Worm (Caenorhabditis elegans) whole organism, L1 larva: ENCODE measurements around the gene srbc-66.

Experiments
- C34B4.2 ChIP-seq: sonication (generic microtip); optimal IDR thresholded peaks from 2 replicates; lab custom pipeline; 2017; ENCODE audit warnings: mild to moderate bottlenecking, missing genetic modification characterization, missing compliant biosample characterization
- Y116A8C.19 ChIP-seq: sonication (generic microtip); optimal IDR thresholded peaks from 2 replicates; lab custom pipeline; 2016; ENCODE audit warnings: missing compliant biosample characterization, missing genetic modification characterization, borderline replicate concordance
- aha-1 ChIP-seq: fragments of 150-350 bp; optimal IDR thresholded peaks from 2 replicates; lab custom pipeline; 2014; ENCODE audit warnings: missing biosample characterization, missing genetic modification characterization
- ama-1 ChIP-seq: fragments of 150-350 bp; optimal IDR thresholded peaks from 2 replicates; lab custom pipeline; 2014
- blmp-1 ChIP-seq: fragments of 150-350 bp; optimal IDR thresholded peaks from 2 replicates; lab custom pipeline; 2014; ENCODE audit warnings: missing biosample characterization, missing genetic modification characterization
- ceh-82 ChIP-seq, 3 experiments: fragments of 150-350 bp in 1 of 3; sonication (generic microtip) in 2 of 3; optimal IDR thresholded peaks; 2 replicates each; lab custom pipeline; 2014 to 2017; ENCODE audit warnings: missing biosample characterization in 3 of 3, missing genetic modification characterization in 3 of 3
- ceh-88 ChIP-seq: fragments of 200-800 bp; sonication (Bioruptor generic); IDR thresholded peaks from 2 replicates; pipeline ENCODE4 v1.3.6; 2022; ENCODE audit warnings: missing genetic modification characterization, missing compliant biosample characterization
- ceh-90 ChIP-seq: sonication (generic microtip); optimal IDR thresholded peaks from 2 replicates; lab custom pipeline; 2016; ENCODE audit warnings: missing genetic modification characterization, missing compliant biosample characterization
- ces-1 ChIP-seq: fragments of 150-350 bp; optimal IDR thresholded peaks from 2 replicates; lab custom pipeline; 2014; ENCODE audit warnings: missing biosample characterization, missing genetic modification reagents, missing genetic modification characterization
- dpl-1 ChIP-seq, 3 experiments: fragments of 150-350 bp in 2 of 3; sonication (generic microtip) in 1 of 3; optimal IDR thresholded peaks; 2 replicates each; lab custom pipeline; 2014 to 2017; ENCODE audit warnings: missing biosample characterization in 3 of 3, missing genetic modification characterization in 3 of 3, missing genetic modification reagents in 3 of 3
- dsc-1 ChIP-seq: sonication (generic microtip); optimal IDR thresholded peaks from 2 replicates; lab custom pipeline; 2016; ENCODE audit warnings: mild to moderate bottlenecking, missing genetic modification characterization, missing compliant biosample characterization
- efl-3 ChIP-seq: fragments of 200-800 bp; sonication (Bioruptor generic); optimal IDR thresholded peaks from 2 replicates; lab custom pipeline; 2018; ENCODE audit warnings: mild to moderate bottlenecking, missing genetic modification characterization, missing compliant biosample characterization
- elt-2 ChIP-seq: sonication (generic microtip); optimal IDR thresholded peaks from 2 replicates; lab custom pipeline; 2016; ENCODE audit warnings: missing genetic modification characterization, mild to moderate bottlenecking, inconsistent platforms, missing compliant biosample characterization, missing genetic modification reagents
- ets-5 ChIP-seq: fragments of 200-800 bp; sonication (Bioruptor generic); IDR thresholded peaks from 2 replicates; pipeline ENCODE4 v1.3.6; 2022; ENCODE audit warnings: missing genetic modification characterization, missing compliant biosample characterization
- fkh-10 ChIP-seq: sonication (generic microtip); optimal IDR thresholded peaks from 2 replicates; lab custom pipeline; 2017; ENCODE audit warnings: missing biosample characterization, missing genetic modification reagents, missing genetic modification characterization
- fkh-4 ChIP-seq: sonication (generic microtip); optimal IDR thresholded peaks from 2 replicates; lab custom pipeline; 2016; ENCODE audit warnings: missing compliant biosample characterization, missing genetic modification characterization, borderline replicate concordance
- fkh-8 ChIP-seq: sonication (generic microtip); optimal IDR thresholded peaks from 2 replicates; lab custom pipeline; 2016; ENCODE audit warnings: mild to moderate bottlenecking, missing genetic modification characterization, missing compliant biosample characterization
- hlh-17 ChIP-seq: fragments of 200-800 bp; sonication (Bioruptor generic); optimal IDR thresholded peaks from 2 replicates; lab custom pipeline; 2018; ENCODE audit warnings: missing genetic modification characterization, mild to moderate bottlenecking, missing compliant biosample characterization, moderate library complexity, borderline replicate concordance
- hpl-2 ChIP-seq: fragments of 150-350 bp; optimal IDR thresholded peaks from 2 replicates; lab custom pipeline; 2014; ENCODE audit warnings: missing biosample characterization, missing genetic modification reagents, missing genetic modification characterization
- lin-13 ChIP-seq: fragments of 150-350 bp; optimal IDR thresholded peaks from 2 replicates; lab custom pipeline; 2014; ENCODE audit warnings: missing biosample characterization, missing genetic modification reagents, missing genetic modification characterization
- lin-14 ChIP-seq: fragments of 200-800 bp; sonication (Bioruptor generic); optimal IDR thresholded peaks from 2 replicates; lab custom pipeline; 2018; ENCODE audit warnings: mild to moderate bottlenecking, missing genetic modification characterization, moderate library complexity, missing compliant biosample characterization
- lsy-2 ChIP-seq, 2 experiments: fragments of 150-350 bp; optimal IDR thresholded peaks; 2 replicates each; lab custom pipeline; 2014; ENCODE audit warnings: missing biosample characterization in 2 of 2, missing genetic modification characterization in 2 of 2
- mdl-1 ChIP-seq, 2 experiments: fragments of 150-350 bp; optimal IDR thresholded peaks; 2 replicates each; lab custom pipeline; 2014 to 2017; ENCODE audit warnings: missing biosample characterization in 2 of 2, missing genetic modification characterization in 2 of 2, inconsistent platforms in 1 of 2
- nhr-11 ChIP-seq: fragments of 150-350 bp; optimal IDR thresholded peaks from 2 replicates; lab custom pipeline; 2014; ENCODE audit warnings: missing biosample characterization, missing genetic modification characterization
- nhr-20 ChIP-seq: sonication (generic microtip); optimal IDR thresholded peaks from 2 replicates; lab custom pipeline; 2016; ENCODE audit warnings: mild to moderate bottlenecking, missing genetic modification characterization, missing compliant biosample characterization
- nhr-237 ChIP-seq: fragments of 150-350 bp; optimal IDR thresholded peaks from 2 replicates; lab custom pipeline; 2014; ENCODE audit warnings: missing biosample characterization, missing genetic modification characterization
- nhr-28 ChIP-seq: fragments of 150-350 bp; optimal IDR thresholded peaks from 2 replicates; lab custom pipeline; 2014; ENCODE audit warnings: missing biosample characterization, missing genetic modification characterization
- nhr-47 ChIP-seq: sonication (generic microtip); optimal IDR thresholded peaks from 2 replicates; lab custom pipeline; 2016; ENCODE audit warnings: mild to moderate bottlenecking, missing genetic modification characterization, moderate library complexity, missing compliant biosample characterization
- nhr-71 ChIP-seq: sonication (generic microtip); optimal IDR thresholded peaks from 2 replicates; lab custom pipeline; 2016; ENCODE audit warnings: mild to moderate bottlenecking, missing genetic modification characterization, moderate library complexity, missing compliant biosample characterization
- nhr-76 ChIP-seq: sonication (generic microtip); optimal IDR thresholded peaks from 2 replicates; lab custom pipeline; 2017; ENCODE audit warnings: missing biosample characterization, missing genetic modification characterization
- nhr-85 ChIP-seq: sonication (generic microtip); peaks from one replicate; lab custom pipeline; 2016; ENCODE audit warnings: missing genetic modification characterization, inconsistent platforms, missing compliant biosample characterization
- nhr-90 ChIP-seq: sonication (generic microtip); optimal IDR thresholded peaks from 2 replicates; lab custom pipeline; 2016; ENCODE audit warnings: mild to moderate bottlenecking, missing genetic modification characterization, missing compliant biosample characterization; ENCODE audit not compliant: poor library complexity
- pax-3 ChIP-seq: fragments of 200-800 bp; sonication (Bioruptor generic); optimal IDR thresholded peaks from 2 replicates; lab custom pipeline; 2018; ENCODE audit warnings: mild to moderate bottlenecking, missing genetic modification characterization, moderate library complexity, missing compliant biosample characterization
- rnt-1 ChIP-seq: sonication (generic microtip); optimal IDR thresholded peaks from 2 replicates; lab custom pipeline; 2016; ENCODE audit warnings: mild to moderate bottlenecking, missing genetic modification characterization, moderate library complexity, missing compliant biosample characterization
- skn-1 ChIP-seq: fragments of 150-350 bp; optimal IDR thresholded peaks from 2 replicates; lab custom pipeline; 2014; ENCODE audit warnings: missing biosample characterization, missing genetic modification characterization
- snpc-4 ChIP-seq: fragments of 150-350 bp; optimal IDR thresholded peaks from 2 replicates; lab custom pipeline; 2014; ENCODE audit warnings: missing biosample characterization, missing genetic modification characterization
- sox-4 ChIP-seq: sonication (generic microtip); optimal IDR thresholded peaks from 2 replicates; lab custom pipeline; 2016; ENCODE audit warnings: missing genetic modification characterization, missing compliant biosample characterization
- swsn-7 ChIP-seq: sonication (generic microtip); optimal IDR thresholded peaks from 2 replicates; lab custom pipeline; 2016; ENCODE audit warnings: missing genetic modification characterization, missing compliant biosample characterization
- unc-130 ChIP-seq: fragments of 150-350 bp; optimal IDR thresholded peaks from 2 replicates; lab custom pipeline; 2017; ENCODE audit warnings: missing biosample characterization, missing genetic modification characterization, inconsistent platforms
- unc-62 ChIP-seq: fragments of 150-350 bp; optimal IDR thresholded peaks from 2 replicates; lab custom pipeline; 2014; ENCODE audit warnings: missing biosample characterization, missing genetic modification reagents, missing genetic modification characterization
- unc-98 ChIP-seq: fragments of 200-800 bp; sonication (Bioruptor generic); IDR thresholded peaks from 2 replicates; pipeline ENCODE4 v1.3.6; 2022; ENCODE audit warnings: missing genetic modification characterization, missing compliant biosample characterization
- xbp-1 ChIP-seq: sonication (generic microtip); optimal IDR thresholded peaks from 2 replicates; lab custom pipeline; 2016; ENCODE audit warnings: missing genetic modification characterization, missing compliant biosample characterization
- zag-1 ChIP-seq: fragments of 150-350 bp; optimal IDR thresholded peaks from 2 replicates; lab custom pipeline; 2014; ENCODE audit warnings: missing biosample characterization, missing genetic modification characterization
- zip-4 ChIP-seq: fragments of 200-800 bp; sonication (Bioruptor generic); optimal IDR thresholded peaks from 2 replicates; lab custom pipeline; 2018; ENCODE audit warnings: mild to moderate bottlenecking, missing genetic modification characterization, moderate library complexity, missing compliant biosample characterization
- ztf-11 ChIP-seq, 2 experiments: sonication (generic microtip); optimal IDR thresholded peaks; 2 replicates each; lab custom pipeline; 2016 to 2017; ENCODE audit warnings: missing genetic modification characterization in 2 of 2, missing biosample characterization in 1 of 2, missing compliant biosample characterization in 1 of 2

srbc-66 gene

ce11 chrV:3512381-3512780 lies 18.1 kb upstream of the srbc-66 start, which contains the start of gene str-226:
Gene str-226 (plus strand): TSS chrV:3512681.
- TF ChIP-seq lsy-2 (tag; optimal IDR thresholded peaks at IDR 0.05; lab: Kevin White, UChicago) (no peak), nhr-28 (no peak), hlh-17 (GFP tag; lab: Kevin White, UChicago) (no peak), xbp-1 (tag; lab: Kevin White, UChicago) (no peak), nhr-90 (tag; lab: Kevin White, UChicago) (no peak), fkh-10 (GFP tag; lab: Kevin White, UChicago) (no peak), efl-3 (GFP tag; lab: Kevin White, UChicago) (no peak), ceh-90 (tag; lab: Kevin White, UChicago) (no peak), blmp-1 (no peak)

- TF ChIP-seq nhr-71 (tag; lab: Kevin White, UChicago) (no peak), dpl-1 (GFP tag; optimal IDR thresholded peaks at IDR 0.05; lab: Kevin White, UChicago) (no peak), aha-1 (no peak), Y116A8C.19 (no peak), nhr-237 (tag; lab: Kevin White, UChicago) (no peak), ama-1 (no peak), fkh-4 (no peak), nhr-85 (tag; lab: Kevin White, UChicago) (no peak), hpl-2 (GFP tag; lab: Kevin White, UChicago) (no peak), mdl-1 (tag; optimal IDR thresholded peaks at IDR 0.05; lab: Kevin White, UChicago) (no peak), unc-62 (GFP tag; lab: Kevin White, UChicago) (no peak)
Observed at ce11 chrV:3517889-3518288, 12.6 kb upstream of the srbc-66 start, which contains the start of gene str-227. Gene str-227 (plus strand): TSS chrV:3518189.

ce11 chrV:3523262-3523661 lies 7.2 kb upstream of the srbc-66 start, which contains the start of gene irg-1:
Gene irg-1 (plus strand): TSS chrV:3523587.
- no peak for TF ChIP-seq ets-5
- TF ChIP-seq elt-2 (tag; lab: Kevin White, UChicago) = peak; percentile 37

- TF ChIP-seq ztf-11 (tag; optimal IDR thresholded peaks at IDR 0.05; lab: Kevin White, UChicago) (no peak), Y116A8C.19 (no peak), sox-4 (tag; lab: Kevin White, UChicago) (no peak), skn-1 (tag; lab: Kevin White, UChicago) (no peak), C34B4.2 (tag; lab: Kevin White, UChicago) (no peak), ceh-82 (tag; optimal IDR thresholded peaks at IDR 0.05; lab: Kevin White, UChicago) (no peak), lin-13 (no peak), ceh-88 (no peak), snpc-4 (tag; lab: Kevin White, UChicago) (no peak), lin-14 (GFP tag; lab: Kevin White, UChicago) (no peak)
Observed at ce11 chrV:3524970-3525369, 5.5 kb upstream of the srbc-66 start, which contains the start of gene T24A6.7. Gene T24A6.7 (plus strand): TSS chrV:3525270.

- TF ChIP-seq nhr-76 (tag; lab: Kevin White, UChicago) = no peak
- no peak for TF ChIP-seq zip-4 (GFP tag; lab: Kevin White, UChicago)
- no peak for TF ChIP-seq pax-3 (tag; lab: Kevin White, UChicago)
- no peak for TF ChIP-seq unc-98 (GFP tag; lab: Robert Waterston, UW)
- TF ChIP-seq swsn-7 (tag; lab: Kevin White, UChicago) = no peak
- TF ChIP-seq unc-130 (tag; lab: Kevin White, UChicago) = no peak
- no peak for TF ChIP-seq zag-1 (tag; lab: Kevin White, UChicago)
- TF ChIP-seq nhr-47 (tag; lab: Kevin White, UChicago) = no peak
- TF ChIP-seq rnt-1 (tag; lab: Kevin White, UChicago) = no peak
- TF ChIP-seq nhr-20 = no peak
- no peak for TF ChIP-seq dsc-1
- no peak for TF ChIP-seq fkh-8 (tag; lab: Kevin White, UChicago)
- TF ChIP-seq nhr-11 (tag; lab: Kevin White, UChicago) = no peak
- TF ChIP-seq aha-1 = no peak
- TF ChIP-seq ces-1 (GFP tag; lab: Kevin White, UChicago) = no peak
Observed at ce11 chrV:3526882-3527281, 3.6 kb upstream of the srbc-66 start, which contains the start of gene str-260. Gene str-260 (plus strand): TSS chrV:3527182.
